Worm (Caenorhabditis elegans): Measurements from ENCODE around the gene mdt-15.
A peak's percentile ranks its signal among the peaks of the same experiment; 100 is the strongest.

DNA sequence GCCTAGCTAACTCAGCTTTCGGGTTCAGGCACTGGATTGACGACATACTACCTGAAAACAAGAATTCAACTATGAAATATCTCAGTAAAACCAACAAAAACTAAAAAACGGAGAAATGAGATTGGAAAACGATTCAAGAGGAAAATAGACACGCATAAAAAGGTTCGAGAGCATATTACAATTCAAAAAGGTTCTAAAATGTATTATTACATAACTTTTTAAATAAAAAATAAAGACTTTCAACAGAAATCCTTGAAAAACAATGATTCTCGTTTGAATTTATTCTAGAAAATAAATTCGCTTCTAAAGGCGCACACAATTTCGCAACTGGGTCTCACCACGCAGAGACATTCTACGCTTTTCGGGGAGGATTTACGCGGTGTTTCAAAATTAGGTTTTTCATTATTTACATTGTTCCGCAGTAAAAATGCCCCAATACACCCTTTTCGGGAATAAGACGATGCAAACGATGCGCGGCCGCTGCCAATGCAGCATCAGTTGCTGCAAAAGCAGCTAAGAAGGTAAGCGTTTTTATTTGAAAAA is 22.2 kb upstream of the mdt-15 start, which contains the start of the genes cct-6 and alh-9:
- TF ChIP-seq pha-4 (tag; optimal IDR thresholded peaks at IDR 0.05) (peak; percentile 94), nfya-1 (tag; optimal IDR thresholded peaks at IDR 0.05; ENCODE audit: borderline replicate concordance, insufficient read depth) (no peak), ets-4 (GFP tag; optimal IDR thresholded peaks at IDR 0.05) (no peak), lsy-27 (tag; optimal IDR thresholded peaks at IDR 0.05; ENCODE audit: borderline replicate concordance, insufficient read depth) (no peak), F49E8.2 (tag; optimal IDR thresholded peaks at IDR 0.05; ENCODE audit: insufficient read depth) (no peak), let-526 (GFP tag; IDR thresholded peaks at IDR 0.05) (no peak), aptf-3 (GFP tag; IDR thresholded peaks at IDR 0.05) (no peak), nfya-2 (GFP tag; IDR thresholded peaks at IDR 0.05) (no peak), madf-10 (tag; optimal IDR thresholded peaks at IDR 0.05) (peak; percentile 2), sdz-38 (tag; optimal IDR thresholded peaks at IDR 0.05) (no peak)

Measured in whole organism, young adult.